Worm (Caenorhabditis elegans): ENCODE measurements around the gene Y56A3A.30.

DNA sequence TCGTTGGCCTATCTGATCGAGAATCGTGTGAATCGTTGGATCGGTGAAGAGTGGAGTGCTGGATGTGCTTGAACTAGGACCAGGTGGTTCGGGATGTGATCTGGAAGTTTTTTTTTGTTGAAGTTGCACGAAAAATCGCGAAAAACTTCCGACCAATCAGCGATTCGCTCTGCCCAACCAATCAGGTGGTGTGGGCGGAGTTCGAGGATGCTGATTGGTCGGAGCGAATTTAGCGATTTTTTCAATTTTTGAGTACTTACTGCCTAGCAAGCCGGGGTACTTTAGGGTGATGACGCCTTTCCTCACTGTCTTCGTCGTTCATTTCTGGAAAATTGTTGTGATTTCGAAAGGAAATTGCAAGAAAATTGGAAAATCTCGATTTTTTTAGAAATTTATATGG lies at the start of gene Y56A3A.30:
- TF ChIP-seq W03F9.2 (tag; optimal IDR thresholded peaks at IDR 0.05), result no peak
- TF ChIP-seq dao-5 (tag; optimal IDR thresholded peaks at IDR 0.05), result no peak

Data from whole organism, L4/young adult.